Fruit fly (Drosophila melanogaster) whole organism: ENCODE measurements around the gene Scsalpha2.

Source experiments
- CG8478 ChIP-seq: fragments of >200 bp; optimal IDR thresholded peaks from 2 replicates; lab custom pipeline; 2018; ENCODE audit warnings: inconsistent platforms
- Dll ChIP-seq: fragments of >200 bp; optimal IDR thresholded peaks from 2 replicates; lab custom pipeline; 2017
- EcR ChIP-seq, 2 experiments: fragments of >200 bp; optimal IDR thresholded peaks; 2 replicates each; lab custom pipeline; 2017; ENCODE audit warnings: missing biosample characterization in 2 of 2, missing genetic modification characterization in 2 of 2, missing genetic modification reagents in 2 of 2
- pan ChIP-seq: fragments of >200 bp; optimal IDR thresholded peaks from 2 replicates; lab custom pipeline; 2017
- psq ChIP-seq: fragments of >200 bp; optimal IDR thresholded peaks from 2 replicates; lab custom pipeline; 2017
- usp ChIP-seq: fragments of >200 bp; optimal IDR thresholded peaks from 2 replicates; lab custom pipeline; 2017; ENCODE audit warnings: missing biosample characterization, missing genetic modification characterization, mixed read lengths

Gene Scsalpha2

dm6 chr3R:19492400-19492799 is 29.5 kb upstream of the Scsalpha2 start:
- TF ChIP-seq Dll (lab: Kevin White, UChicago): no peak
- no peak for TF ChIP-seq CG8478 (lab: Kevin White, UChicago)
- TF ChIP-seq EcR (GFP tag; optimal IDR thresholded peaks at IDR 0.05; lab: Kevin White, UChicago): no peak
- no peak for TF ChIP-seq usp (GFP tag; lab: Kevin White, UChicago)
- TF ChIP-seq psq: no peak
- no peak for TF ChIP-seq pan (lab: Kevin White, UChicago)

- TF ChIP-seq usp (GFP tag; lab: Kevin White, UChicago) (no peak), Dll (lab: Kevin White, UChicago) (no peak), CG8478 (lab: Kevin White, UChicago) (no peak), EcR (GFP tag; optimal IDR thresholded peaks at IDR 0.05; lab: Kevin White, UChicago) (no peak), psq (no peak), pan (lab: Kevin White, UChicago) (no peak)
These were observed 28.1 kb upstream of the Scsalpha2 start, which contains the start of gene CG15025 for dm6 chr3R:19490996-19491395. Gene CG15025 (minus strand): TSS chr3R:19491115.

dm6 chr3R:19489963-19490362 is 27.1 kb upstream of the Scsalpha2 start:
- no peak for TF ChIP-seq EcR (GFP tag; optimal IDR thresholded peaks at IDR 0.05; lab: Kevin White, UChicago)
- TF ChIP-seq usp (GFP tag; lab: Kevin White, UChicago): no peak
- TF ChIP-seq psq: no peak
- TF ChIP-seq pan (lab: Kevin White, UChicago): no peak
- no peak for TF ChIP-seq Dll (lab: Kevin White, UChicago)
- TF ChIP-seq CG8478 (lab: Kevin White, UChicago): no peak

dm6 chr3R:19486422-19486821 is 23.6 kb upstream of the Scsalpha2 start:
- TF ChIP-seq Dll (lab: Kevin White, UChicago): no peak
- TF ChIP-seq psq: no peak
- no peak for TF ChIP-seq CG8478 (lab: Kevin White, UChicago)
- no peak for TF ChIP-seq EcR (GFP tag; optimal IDR thresholded peaks at IDR 0.05; lab: Kevin White, UChicago)
- TF ChIP-seq usp (GFP tag; lab: Kevin White, UChicago): no peak
- TF ChIP-seq pan (lab: Kevin White, UChicago): no peak

- TF ChIP-seq pan (lab: Kevin White, UChicago): no peak
- TF ChIP-seq usp (GFP tag; lab: Kevin White, UChicago): no peak
- TF ChIP-seq CG8478 (lab: Kevin White, UChicago): no peak
- TF ChIP-seq psq: no peak
- TF ChIP-seq EcR (GFP tag; optimal IDR thresholded peaks at IDR 0.05; lab: Kevin White, UChicago): no peak
- no peak for TF ChIP-seq Dll (lab: Kevin White, UChicago)
These were observed 13.6 kb upstream of the Scsalpha2 start for dm6 chr3R:19476484-19476883.

dm6 chr3R:19474128-19474527 is 11.3 kb upstream of the Scsalpha2 start:
- TF ChIP-seq Dll (lab: Kevin White, UChicago) (no peak), usp (GFP tag; lab: Kevin White, UChicago) (no peak), pan (lab: Kevin White, UChicago) (no peak), CG8478 (lab: Kevin White, UChicago) (no peak), EcR (GFP tag; optimal IDR thresholded peaks at IDR 0.05; lab: Kevin White, UChicago) (no peak), psq (no peak)

- no peak for TF ChIP-seq psq
- no peak for TF ChIP-seq pan (lab: Kevin White, UChicago)
- TF ChIP-seq Dll (lab: Kevin White, UChicago): no peak
- no peak for TF ChIP-seq usp (GFP tag; lab: Kevin White, UChicago)
- peak in 1 of 2 experiments; percentile 67 for TF ChIP-seq EcR (GFP tag; optimal IDR thresholded peaks at IDR 0.05; lab: Kevin White, UChicago)
These were observed 9.4 kb upstream of the Scsalpha2 start for dm6 chr3R:19472218-19472617.

dm6 chr3R:19470607-19471006 is 7.7 kb upstream of the Scsalpha2 start:
- TF ChIP-seq psq: no peak
- TF ChIP-seq usp (GFP tag; lab: Kevin White, UChicago): no peak
- TF ChIP-seq EcR (GFP tag; optimal IDR thresholded peaks at IDR 0.05; lab: Kevin White, UChicago): no peak
- no peak for TF ChIP-seq pan (lab: Kevin White, UChicago)
- TF ChIP-seq Dll (lab: Kevin White, UChicago): no peak
- no peak for TF ChIP-seq CG8478 (lab: Kevin White, UChicago)

dm6 chr3R:19467464-19467863 is 4.6 kb upstream of the Scsalpha2 start:
- TF ChIP-seq Dll (lab: Kevin White, UChicago): no peak

- no peak for TF ChIP-seq pan (lab: Kevin White, UChicago)
These were observed 2.4 kb upstream of the Scsalpha2 start for dm6 chr3R:19465286-19465685.

dm6 chr3R:19463874-19464549 is 1.1 kb upstream of the Scsalpha2 start:
- TF ChIP-seq Dll (lab: Kevin White, UChicago): no peak

dm6 chr3R:19461218-19461526 is 1.7 kb downstream of the Scsalpha2 start:
- no peak for TF ChIP-seq pan (lab: Kevin White, UChicago)
- no peak for TF ChIP-seq usp (GFP tag; lab: Kevin White, UChicago)
- TF ChIP-seq psq: no peak
- no peak for TF ChIP-seq Dll (lab: Kevin White, UChicago)
- no peak for TF ChIP-seq CG8478 (lab: Kevin White, UChicago)
- TF ChIP-seq EcR (GFP tag; optimal IDR thresholded peaks at IDR 0.05; lab: Kevin White, UChicago): no peak
